Worm (Caenorhabditis elegans) whole organism, mixed stage, embryonic: ENCODE results near the gene Y44A6D.7.

ENCODE experiments used
- lin-13 ChIP-seq: fragments of 150-350 bp; optimal IDR thresholded peaks from 2 replicates; lab custom pipeline; 2014; ENCODE audit warnings: missing biosample characterization, missing genetic modification characterization
- mab-5 ChIP-seq: fragments of 150-350 bp; optimal IDR thresholded peaks from 2 replicates; lab custom pipeline; 2014; ENCODE audit warnings: missing biosample characterization, missing genetic modification characterization
- mep-1 ChIP-seq: fragments of 150-350 bp; optimal IDR thresholded peaks from 2 replicates; lab custom pipeline; 2017; ENCODE audit warnings: missing biosample characterization, missing genetic modification reagents, missing genetic modification characterization, inconsistent platforms
- ztf-11 ChIP-seq: fragments of 150-350 bp; optimal IDR thresholded peaks from 2 replicates; lab custom pipeline; 2014; ENCODE audit warnings: missing biosample characterization, missing genetic modification characterization

ce11 chrV:20780400-20780799 lies 34.1 kb upstream of the Y44A6D.7 start, which contains the start of gene hif-1:
- no peak for TF ChIP-seq mab-5 (tag; lab: Kevin White, UChicago)
- no peak for TF ChIP-seq lin-13 (tag; lab: Kevin White, UChicago)
- TF ChIP-seq ztf-11 (tag; lab: Kevin White, UChicago), result no peak
- no peak for TF ChIP-seq mep-1 (tag; lab: Kevin White, UChicago)
